Worm (Caenorhabditis elegans): Measurements from ENCODE around the gene T01H10.11.

- TF ChIP-seq egl-27 (tag; optimal IDR thresholded peaks at IDR 0.05) (no peak), nhr-28 (tag; optimal IDR thresholded peaks at IDR 0.05) (no peak), snpc-4 (tag; optimal IDR thresholded peaks at IDR 0.05) (no peak), nhr-11 (tag; optimal IDR thresholded peaks at IDR 0.05) (no peak)
Observed at ce11 chrX:12114024-12114423, 9.2 kb upstream of the T01H10.11 start, which contains the start of gene lgc-15.
